Fruit fly (Drosophila melanogaster): ENCODE results near the gene Anp.

dm6 chr3R:30195606-30196049 is 14.1 kb upstream of the Anp start:
- TF ChIP-seq GATAe (GFP tag; conservative IDR thresholded peaks at IDR 0.05) (no peak), Blimp-1 (GFP tag; optimal IDR thresholded peaks at IDR 0.05) (peak; percentile 29)
